Worm (Caenorhabditis elegans): ENCODE measurements around the gene smvt-1.
A peak's percentile ranks its signal among the peaks of the same experiment; 100 is the strongest.

smvt-1 gene

ce11 chrX:2526078-2526477 is 22.7 kb downstream of the smvt-1 start (continued):
- TF ChIP-seq unc-130 (GFP tag; optimal IDR thresholded peaks at IDR 0.05) = no peak
- no peak for TF ChIP-seq egl-44 (GFP tag; IDR thresholded peaks at IDR 0.05)
- no peak for TF ChIP-seq F37B4.10 (GFP tag; IDR thresholded peaks at IDR 0.05)
- no peak for TF ChIP-seq F52B5.7 (tag; optimal IDR thresholded peaks at IDR 0.05)
- TF ChIP-seq F33H1.4 (GFP tag; IDR thresholded peaks at IDR 0.05) = no peak
- TF ChIP-seq tbx-9 (tag; optimal IDR thresholded peaks at IDR 0.05; ENCODE audit: borderline replicate concordance) = no peak
- no peak for TF ChIP-seq let-607 (tag; optimal IDR thresholded peaks at IDR 0.05)
- TF ChIP-seq ztf-28 (GFP tag; IDR thresholded peaks at IDR 0.05) = no peak
- no peak for TF ChIP-seq hlh-26 (GFP tag; conservative IDR thresholded peaks at IDR 0.05)
- TF ChIP-seq lsl-1 (GFP tag; optimal IDR thresholded peaks at IDR 0.05) = no peak
- no peak; the same call in 1 of the 2 replicates for TF ChIP-seq madf-6 (GFP tag; IDR thresholded peaks at IDR 0.05)
- no peak for TF ChIP-seq ztf-3 (GFP tag; optimal IDR thresholded peaks at IDR 0.05)
- no peak for TF ChIP-seq ztf-22 (GFP tag; optimal IDR thresholded peaks at IDR 0.05)
- TF ChIP-seq atf-7 (tag; optimal IDR thresholded peaks at IDR 0.05) = no peak
- TF ChIP-seq nfya-2 (GFP tag; IDR thresholded peaks at IDR 0.05) = no peak
- TF ChIP-seq dpff-1 (tag; optimal IDR thresholded peaks at IDR 0.05) = no peak
- TF ChIP-seq lsy-27 (tag; optimal IDR thresholded peaks at IDR 0.05; ENCODE audit: borderline replicate concordance, insufficient read depth) = no peak
- no peak for TF ChIP-seq zim-3 (tag; optimal IDR thresholded peaks at IDR 0.05)
- TF ChIP-seq ceh-58 (GFP tag; IDR thresholded peaks at IDR 0.05) = no peak
- peak; percentile 24 for TF ChIP-seq lin-54 (GFP tag; optimal IDR thresholded peaks at IDR 0.05)
- TF ChIP-seq dox-1 (GFP tag; IDR thresholded peaks at IDR 0.05) = 0 out of 2 replicates have a peak, but pooled peaks have one; percentile 13
- TF ChIP-seq hmg-20 (GFP tag; IDR thresholded peaks at IDR 0.05) = no peak
- no peak for TF ChIP-seq dpl-1 (GFP tag; optimal IDR thresholded peaks at IDR 0.05)
- TF ChIP-seq mes-4 (tag; optimal IDR thresholded peaks at IDR 0.05) = no peak
- TF ChIP-seq mel-28 (tag; optimal IDR thresholded peaks at IDR 0.05; ENCODE audit: borderline replicate concordance) = no peak
- no peak for TF ChIP-seq F57C9.4 (tag; optimal IDR thresholded peaks at IDR 0.05)
- no peak for TF ChIP-seq hrde-1 (tag; optimal IDR thresholded peaks at IDR 0.05; ENCODE audit: borderline replicate concordance)
- no peak for TF ChIP-seq lin-35 (GFP tag; optimal IDR thresholded peaks at IDR 0.05)
- TF ChIP-seq aptf-3 (GFP tag; IDR thresholded peaks at IDR 0.05) = no peak
- TF ChIP-seq snpc-3.4 (tag; optimal IDR thresholded peaks at IDR 0.05) = peak; percentile 60
- TF ChIP-seq die-1 (tag; optimal IDR thresholded peaks at IDR 0.05) = peak; percentile 64
- TF ChIP-seq cebp-1 (GFP tag; IDR thresholded peaks at IDR 0.05) = no peak
- TF ChIP-seq cebp-1 (tag; optimal IDR thresholded peaks at IDR 0.05) = peak; percentile 17
- TF ChIP-seq somi-1 (GFP tag; optimal IDR thresholded peaks at IDR 0.05) = no peak
- TF ChIP-seq B0261.1 (tag; optimal IDR thresholded peaks at IDR 0.05) = peak; percentile 69
- no peak for TF ChIP-seq nhr-120 (GFP tag; IDR thresholded peaks at IDR 0.05)
- no peak for TF ChIP-seq let-526 (GFP tag; IDR thresholded peaks at IDR 0.05)
- TF ChIP-seq T26A5.8 (tag; optimal IDR thresholded peaks at IDR 0.05) = no peak
- TF ChIP-seq bed-2 (GFP tag; IDR thresholded peaks at IDR 0.05) = no peak
- TF ChIP-seq xnd-1 (tag; optimal IDR thresholded peaks at IDR 0.05) = no peak
- peak; percentile 73 for TF ChIP-seq rpc-1 (optimal IDR thresholded peaks at IDR 0.05)
- TF ChIP-seq rpc-1 (tag; optimal IDR thresholded peaks at IDR 0.05) = peak; percentile 84
- peak; percentile 38 for TF ChIP-seq nhr-90 (tag; optimal IDR thresholded peaks at IDR 0.05)
- TF ChIP-seq B0035.1 (tag; optimal IDR thresholded peaks at IDR 0.05) = no peak
- TF ChIP-seq snpc-4 (GFP tag; optimal IDR thresholded peaks at IDR 0.05) = peak; percentile 31
- peak in 2 of 4 experiments; percentile 31 to 64 for TF ChIP-seq snpc-4 (tag; optimal IDR thresholded peaks at IDR 0.05)
- TF ChIP-seq sptf-2 (GFP tag; optimal IDR thresholded peaks at IDR 0.05) = no peak
- no peak for TF ChIP-seq F10E7.11 (tag; optimal IDR thresholded peaks at IDR 0.05)
- TF ChIP-seq Y53F4B.3 (GFP tag; IDR thresholded peaks at IDR 0.05) = no peak
- TF ChIP-seq unc-62 (GFP tag; optimal IDR thresholded peaks at IDR 0.05) = no peak

All from whole organism, young adult.